Worm (Caenorhabditis elegans): Measurements from ENCODE around the gene dnj-1.

dnj-1 gene

ce11 chrIV:11284102-11284531, 14.7 kb upstream of the dnj-1 start (continued):
- TF ChIP-seq pag-3 (tag; optimal IDR thresholded peaks at IDR 0.05; ENCODE audit: borderline replicate concordance, insufficient read depth) (no peak), tbx-2 (tag; optimal IDR thresholded peaks at IDR 0.05) (peak; percentile 63), lir-3 (tag; optimal IDR thresholded peaks at IDR 0.05; ENCODE audit: poor library complexity) (no peak), mdl-1 (tag; optimal IDR thresholded peaks at IDR 0.05) (peak in 1 of 2 experiments; percentile 25), ceh-63 (GFP tag; optimal IDR thresholded peaks at IDR 0.05) (no peak), jun-1 (tag; optimal IDR thresholded peaks at IDR 0.05) (peak; percentile 46)

ce11 chrIV:11285239-11285638, 13.6 kb upstream of the dnj-1 start:
- TF ChIP-seq fkh-4 (tag; optimal IDR thresholded peaks at IDR 0.05; ENCODE audit: borderline replicate concordance) (no peak), lsy-2 (tag; optimal IDR thresholded peaks at IDR 0.05) (no peak), nhr-28 (tag; optimal IDR thresholded peaks at IDR 0.05) (no peak), ama-1 (optimal IDR thresholded peaks at IDR 0.05) (no peak), hlh-17 (GFP tag; optimal IDR thresholded peaks at IDR 0.05; ENCODE audit: borderline replicate concordance) (no peak), dpl-1 (GFP tag; optimal IDR thresholded peaks at IDR 0.05) (no peak), C04F5.9 (tag; optimal IDR thresholded peaks at IDR 0.05) (no peak), nhr-47 (tag; optimal IDR thresholded peaks at IDR 0.05) (no peak), elt-3 (tag; optimal IDR thresholded peaks at IDR 0.05) (no peak), alr-1 (tag; optimal IDR thresholded peaks at IDR 0.05; ENCODE audit: borderline replicate concordance) (no peak), blmp-1 (tag; optimal IDR thresholded peaks at IDR 0.05) (no peak), hlh-4 (tag; optimal IDR thresholded peaks at IDR 0.05) (no peak), snpc-4 (tag; optimal IDR thresholded peaks at IDR 0.05) (no peak), xbp-1 (tag; optimal IDR thresholded peaks at IDR 0.05) (no peak)

DNA sequence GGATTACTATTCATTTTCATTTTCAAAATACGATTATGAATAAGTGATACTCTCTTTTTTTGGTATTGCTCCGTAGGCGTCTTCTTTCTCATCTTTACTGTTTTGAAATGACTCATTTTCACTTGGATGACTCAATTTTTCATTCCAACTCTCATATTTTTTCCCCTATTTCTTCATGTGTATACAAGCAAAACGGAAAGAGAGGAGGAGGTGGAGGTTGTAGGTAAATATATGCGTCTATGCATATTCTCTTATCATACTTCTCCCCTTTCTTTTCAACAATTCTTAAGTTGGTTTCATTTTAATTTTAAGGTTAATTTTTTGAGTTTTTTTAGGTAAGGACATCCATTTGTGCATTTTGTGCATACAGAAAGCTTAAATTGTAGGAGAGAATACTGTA, 12.7 kb upstream of the dnj-1 start:
- peak; percentile 3 for TF ChIP-seq elt-2 (tag; optimal IDR thresholded peaks at IDR 0.05)
- no peak for TF ChIP-seq zag-1 (tag; optimal IDR thresholded peaks at IDR 0.05)
- TF ChIP-seq grh-1 (GFP tag; IDR thresholded peaks at IDR 0.05): no peak
- TF ChIP-seq nhr-11 (tag; optimal IDR thresholded peaks at IDR 0.05): no peak
- TF ChIP-seq egl-27 (tag; optimal IDR thresholded peaks at IDR 0.05): no peak
- TF ChIP-seq efl-1 (optimal IDR thresholded peaks at IDR 0.05): no peak
- TF ChIP-seq efl-1 (GFP tag; optimal IDR thresholded peaks at IDR 0.05 in 1 of 2): peak in 1 of 2 experiments; percentile 55
- TF ChIP-seq alr-1 (tag; optimal IDR thresholded peaks at IDR 0.05; ENCODE audit: borderline replicate concordance): no peak
- TF ChIP-seq fkh-4 (tag; optimal IDR thresholded peaks at IDR 0.05; ENCODE audit: borderline replicate concordance): no peak

DNA sequence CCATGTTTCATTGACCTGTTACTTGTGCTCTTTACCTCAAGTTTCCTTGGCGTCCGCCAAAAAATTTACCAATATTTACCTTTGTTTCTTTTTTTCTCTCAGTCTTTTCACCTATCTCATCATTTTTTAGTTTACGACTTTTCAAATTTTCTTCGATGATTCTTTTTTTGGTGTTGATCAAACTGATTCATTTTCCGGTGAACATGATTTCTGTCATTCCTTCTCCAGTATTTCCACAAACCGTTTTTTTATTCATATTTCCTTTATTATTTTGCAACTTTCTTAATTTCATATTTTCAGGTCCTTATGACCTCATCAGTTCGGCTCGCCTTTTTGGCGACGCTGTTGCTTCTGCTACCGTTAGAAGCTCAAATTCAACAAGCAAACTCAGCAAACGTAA, 11.3 kb upstream of the dnj-1 start, which contains the start of gene F54D1.6:
Gene F54D1.6, plus strand, starts transcription at position 301 of the 400 bp plus-strand sequence.
- TF ChIP-seq efl-1 (optimal IDR thresholded peaks at IDR 0.05) (no peak), efl-1 (GFP tag; optimal IDR thresholded peaks at IDR 0.05 in 1 of 2) (peak in 1 of 2 experiments; percentile 58), ztf-11 (tag; optimal IDR thresholded peaks at IDR 0.05) (no peak)

ce11 chrIV:11288965-11289364, 9.9 kb upstream of the dnj-1 start:
- no peak for TF ChIP-seq hlh-4 (tag; optimal IDR thresholded peaks at IDR 0.05)
- TF ChIP-seq skn-1 (tag; optimal IDR thresholded peaks at IDR 0.05): no peak
- TF ChIP-seq aly-2 (tag; optimal IDR thresholded peaks at IDR 0.05): no peak
- TF ChIP-seq egl-13 (tag; optimal IDR thresholded peaks at IDR 0.05): no peak
- no peak for TF ChIP-seq lsy-2 (tag; optimal IDR thresholded peaks at IDR 0.05)
- TF ChIP-seq ama-1 (optimal IDR thresholded peaks at IDR 0.05): no peak
- TF ChIP-seq pqm-1 (tag; optimal IDR thresholded peaks at IDR 0.05): peak; percentile 83
- TF ChIP-seq fkh-10 (GFP tag; optimal IDR thresholded peaks at IDR 0.05): no peak
- TF ChIP-seq tlp-1 (tag; optimal IDR thresholded peaks at IDR 0.05): no peak
- peak in 1 of 2 experiments; percentile 46 for TF ChIP-seq lin-35 (GFP tag; optimal IDR thresholded peaks at IDR 0.05)
- TF ChIP-seq vab-15 (tag; optimal IDR thresholded peaks at IDR 0.05): no peak
- no peak for TF ChIP-seq lin-15B (tag; optimal IDR thresholded peaks at IDR 0.05)
- TF ChIP-seq unc-130 (tag; optimal IDR thresholded peaks at IDR 0.05): no peak
- TF ChIP-seq ceh-63 (GFP tag; optimal IDR thresholded peaks at IDR 0.05): no peak
- no peak for TF ChIP-seq F16B12.6 (tag; optimal IDR thresholded peaks at IDR 0.05)
- peak; percentile 91 for TF ChIP-seq elt-2 (tag; optimal IDR thresholded peaks at IDR 0.05)
- TF ChIP-seq isw-1 (GFP tag; IDR thresholded peaks at IDR 0.05): no peak
- no peak for TF ChIP-seq unc-62 (GFP tag; optimal IDR thresholded peaks at IDR 0.05)
- no peak for TF ChIP-seq irx-1 (tag; optimal IDR thresholded peaks at IDR 0.05)
- no peak for TF ChIP-seq fkh-8 (tag; optimal IDR thresholded peaks at IDR 0.05)
- no peak for TF ChIP-seq nhr-47 (tag; optimal IDR thresholded peaks at IDR 0.05)
- no peak for TF ChIP-seq hpl-2 (GFP tag; optimal IDR thresholded peaks at IDR 0.05)
- TF ChIP-seq pax-3 (tag; optimal IDR thresholded peaks at IDR 0.05): no peak
